Fruit fly (Drosophila melanogaster): ENCODE data around the gene Ir10a.

Gene Ir10a

DNA sequence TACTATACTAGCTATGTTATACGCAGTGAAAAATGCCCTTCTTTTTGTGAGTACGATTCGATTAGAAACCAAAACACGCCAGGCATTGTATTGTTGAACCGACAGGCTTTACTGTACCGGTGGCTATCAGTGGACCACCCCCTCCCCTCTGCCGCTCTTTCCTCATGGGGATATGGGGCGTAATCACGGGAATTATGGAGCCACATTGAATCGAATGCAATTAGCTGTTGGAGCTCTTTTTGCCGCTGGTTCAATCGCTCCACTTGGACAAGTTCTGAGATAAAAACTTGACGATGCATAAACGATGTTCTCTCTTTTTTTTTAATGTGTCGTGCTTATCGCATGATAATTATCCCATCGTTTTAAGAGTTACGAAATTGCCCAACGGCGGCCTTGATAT is 31.2 kb upstream of the Ir10a start (continued):
- TF ChIP-seq CG8765 (GFP tag; IDR thresholded peaks at IDR 0.05) (no peak), sima (GFP tag; optimal IDR thresholded peaks at IDR 0.05) (no peak), Jarid2 (GFP tag; optimal IDR thresholded peaks at IDR 0.05) (no peak), croc (GFP tag; conservative IDR thresholded peaks at IDR 0.05) (no peak), Xbp1 (GFP tag; optimal IDR thresholded peaks at IDR 0.05) (no peak), CG11247 (GFP tag; IDR thresholded peaks at IDR 0.05) (no peak), CG1792 (GFP tag; optimal IDR thresholded peaks at IDR 0.05) (no peak), sisA (GFP tag; IDR thresholded peaks at IDR 0.05) (no peak), pan (optimal IDR thresholded peaks at IDR 0.05) (no peak), pan (GFP tag; optimal IDR thresholded peaks at IDR 0.05 in 1 of 2, IDR thresholded peaks at IDR 0.05 in 1 of 2) (no peak), Lhr (GFP tag; optimal IDR thresholded peaks at IDR 0.05) (no peak), tio (GFP tag; optimal IDR thresholded peaks at IDR 0.05) (no peak), CTCF (GFP tag; optimal IDR thresholded peaks at IDR 0.05) (no peak), CG16779 (GFP tag; IDR thresholded peaks at IDR 0.05) (no peak), Nf-YC (tag; optimal IDR thresholded peaks at IDR 0.05) (no peak), scrt (GFP tag; optimal IDR thresholded peaks at IDR 0.05) (no peak), dysf (GFP tag; IDR thresholded peaks at IDR 0.05) (peak; percentile 27; the same call in 1 of the 3 replicates), Pdp1 (GFP tag; optimal IDR thresholded peaks at IDR 0.05) (peak in 1 of 2 experiments; percentile 14), CG18764 (GFP tag; optimal IDR thresholded peaks at IDR 0.05) (no peak), ro (GFP tag; IDR thresholded peaks at IDR 0.05) (no peak), Dfd (GFP tag; optimal IDR thresholded peaks at IDR 0.05) (no peak), chinmo (GFP tag; IDR thresholded peaks at IDR 0.05; ENCODE audit: partially characterized antibody) (0 out of 4 replicates have a peak, but pooled peaks have one; percentile 9), Blimp-1 (GFP tag; optimal IDR thresholded peaks at IDR 0.05) (no peak), en (GFP tag; optimal IDR thresholded peaks at IDR 0.05) (no peak), Fer2 (tag; optimal IDR thresholded peaks at IDR 0.05) (no peak), CG13894 (tag; optimal IDR thresholded peaks at IDR 0.05) (no peak), hbn (GFP tag; IDR thresholded peaks at IDR 0.05; ENCODE audit: partially characterized antibody) (no peak), crol (GFP tag; IDR thresholded peaks at IDR 0.05) (peak; percentile 77), CG6689 (GFP tag; IDR thresholded peaks at IDR 0.05) (no peak), CG14860 (GFP tag; IDR thresholded peaks at IDR 0.05; ENCODE audit: partially characterized antibody) (no peak), D19B (GFP tag; optimal IDR thresholded peaks at IDR 0.05) (no peak), D19A (tag; optimal IDR thresholded peaks at IDR 0.05) (no peak)

DNA sequence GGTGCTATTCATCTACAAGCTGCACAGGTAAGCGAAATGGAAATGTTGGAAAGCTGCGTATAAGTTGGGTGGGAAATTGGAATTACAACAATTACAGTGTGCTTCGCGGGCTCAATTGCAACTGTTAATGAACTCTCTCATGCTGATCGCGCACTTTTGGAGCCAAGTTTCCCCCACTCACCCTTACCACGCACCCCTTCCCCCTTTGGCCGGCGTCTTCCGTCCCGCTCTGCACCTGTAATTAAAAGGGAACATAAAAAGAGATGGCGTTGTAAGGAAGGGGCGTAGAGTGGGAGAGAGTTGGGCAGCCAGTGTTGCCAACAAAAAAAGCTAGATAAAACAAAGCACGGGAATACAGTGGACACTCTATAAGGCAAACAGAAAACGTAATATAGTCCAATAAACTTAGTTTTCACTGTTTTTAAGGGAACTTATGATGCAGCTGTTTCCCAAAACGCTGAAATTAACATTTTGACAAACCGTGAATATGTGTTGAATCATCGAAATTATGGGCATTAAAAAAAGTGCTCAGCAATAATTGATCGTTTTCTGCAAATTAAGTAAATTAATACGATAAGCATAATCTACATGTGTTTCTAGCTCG is 29.8 kb upstream of the Ir10a start:
- no peak for TF ChIP-seq CG17568 (GFP tag; optimal IDR thresholded peaks at IDR 0.05)
- TF ChIP-seq CG10209 (GFP tag; optimal IDR thresholded peaks at IDR 0.05), result no peak
- no peak for TF ChIP-seq CG31365 (tag; optimal IDR thresholded peaks at IDR 0.05)
- TF ChIP-seq trem (tag; optimal IDR thresholded peaks at IDR 0.05), result no peak
- TF ChIP-seq CG30403 (GFP tag; optimal IDR thresholded peaks at IDR 0.05), result peak; percentile 43
- TF ChIP-seq ATbp (GFP tag; optimal IDR thresholded peaks at IDR 0.05), result no peak
- no peak for TF ChIP-seq CG3847 (GFP tag; IDR thresholded peaks at IDR 0.05)
- no peak for TF ChIP-seq Eip74EF (GFP tag; optimal IDR thresholded peaks at IDR 0.05)
- TF ChIP-seq CG11696 (GFP tag; IDR thresholded peaks at IDR 0.05), result no peak
- no peak for TF ChIP-seq CG6654 (GFP tag; optimal IDR thresholded peaks at IDR 0.05)
- TF ChIP-seq CG10654 (GFP tag; optimal IDR thresholded peaks at IDR 0.05), result no peak
- TF ChIP-seq CG3407 (GFP tag; optimal IDR thresholded peaks at IDR 0.05), result no peak
- no peak for TF ChIP-seq CG6854 (GFP tag; optimal IDR thresholded peaks at IDR 0.05)
- no peak for TF ChIP-seq NFAT (GFP tag; IDR thresholded peaks at IDR 0.05)
- TF ChIP-seq run (tag; optimal IDR thresholded peaks at IDR 0.05), result no peak
- TF ChIP-seq CG10366 (GFP tag; IDR thresholded peaks at IDR 0.05), result no peak
- TF ChIP-seq CG32767 (GFP tag; IDR thresholded peaks at IDR 0.05), result no peak
- no peak for TF ChIP-seq aop (GFP tag; IDR thresholded peaks at IDR 0.05)
- TF ChIP-seq CG4707 (GFP tag; optimal IDR thresholded peaks at IDR 0.05), result no peak
- no peak for TF ChIP-seq unpg (GFP tag; optimal IDR thresholded peaks at IDR 0.05)
- TF ChIP-seq Dad (GFP tag; optimal IDR thresholded peaks at IDR 0.05), result no peak
